Fruit fly (Drosophila melanogaster): ENCODE results near the gene Cp15.

The Cp15 gene

dm6 chr3L:8751262-8751661 is 23.0 kb downstream of the Cp15 start (continued):
- TF ChIP-seq Antp (GFP tag; optimal IDR thresholded peaks at IDR 0.05) (no peak), ind (GFP tag; optimal IDR thresholded peaks at IDR 0.05) (peak; percentile 44), CG11504 (tag; optimal IDR thresholded peaks at IDR 0.05) (peak; percentile 73), Atf3 (GFP tag; optimal IDR thresholded peaks at IDR 0.05) (peak; percentile 10), scrt (GFP tag; optimal IDR thresholded peaks at IDR 0.05) (peak; percentile 25), Myb (GFP tag; optimal IDR thresholded peaks at IDR 0.05) (no peak), ap (GFP tag; IDR thresholded peaks at IDR 0.05) (peak; percentile 52; the same call in 1 of the 2 replicates), psq (GFP tag; optimal IDR thresholded peaks at IDR 0.05) (no peak), Mad (GFP tag; optimal IDR thresholded peaks at IDR 0.05) (peak; percentile 2), dimm (GFP tag; IDR thresholded peaks at IDR 0.05) (no peak), onecut (GFP tag; IDR thresholded peaks at IDR 0.05) (peak; percentile 40; the same call in 1 of the 2 replicates), CG12391 (tag; optimal IDR thresholded peaks at IDR 0.05) (peak; percentile 64), CG17385 (GFP tag; optimal IDR thresholded peaks at IDR 0.05) (peak; percentile 36), odd (GFP tag; optimal IDR thresholded peaks at IDR 0.05) (peak; percentile 20), Sry-β (GFP tag; optimal IDR thresholded peaks at IDR 0.05) (no peak), CG4730 (GFP tag; IDR thresholded peaks at IDR 0.05) (peak; percentile 30; the same call in 1 of the 2 replicates), jing (GFP tag; optimal IDR thresholded peaks at IDR 0.05) (peak; percentile 2), CG15269 (tag; optimal IDR thresholded peaks at IDR 0.05) (peak; percentile 54), wor (GFP tag; IDR thresholded peaks at IDR 0.05) (peak; percentile 68), CG6683 (GFP tag; optimal IDR thresholded peaks at IDR 0.05) (no peak), az2 (GFP tag; optimal IDR thresholded peaks at IDR 0.05) (peak; percentile 61), gt (GFP tag; IDR thresholded peaks at IDR 0.05) (no peak), CG14014 (GFP tag; IDR thresholded peaks at IDR 0.05) (0 out of 2 replicates have a peak, but pooled peaks have one; percentile 23), Chrac-16 (GFP tag; optimal IDR thresholded peaks at IDR 0.05) (peak; percentile 9), D19B (GFP tag; optimal IDR thresholded peaks at IDR 0.05) (no peak), lbe (GFP tag; optimal IDR thresholded peaks at IDR 0.05) (no peak), CG33213 (GFP tag; optimal IDR thresholded peaks at IDR 0.05) (no peak), CG13424 (tag; optimal IDR thresholded peaks at IDR 0.05) (peak; percentile 61), CG3995 (GFP tag; optimal IDR thresholded peaks at IDR 0.05) (no peak), HmgZ (tag; optimal IDR thresholded peaks at IDR 0.05) (no peak), zfh2 (GFP tag; optimal IDR thresholded peaks at IDR 0.05) (no peak), CG14965 (GFP tag; optimal IDR thresholded peaks at IDR 0.05; ENCODE audit: borderline replicate concordance) (no peak), CoRest (tag; optimal IDR thresholded peaks at IDR 0.05) (peak; percentile 53), CG12659 (GFP tag; optimal IDR thresholded peaks at IDR 0.05) (peak; percentile 41), CG10565 (GFP tag; optimal IDR thresholded peaks at IDR 0.05) (no peak), ash1 (GFP tag; optimal IDR thresholded peaks at IDR 0.05) (no peak), schlank (tag; optimal IDR thresholded peaks at IDR 0.05) (no peak), cas (GFP tag; IDR thresholded peaks at IDR 0.05) (no peak), CG1647 (GFP tag; optimal IDR thresholded peaks at IDR 0.05) (no peak), E2f1 (GFP tag; IDR thresholded peaks at IDR 0.05) (0 out of 2 replicates have a peak, but pooled peaks have one; percentile 18), Dfd (GFP tag; optimal IDR thresholded peaks at IDR 0.05) (no peak), CG11093 (GFP tag; IDR thresholded peaks at IDR 0.05) (peak; percentile 67; the same call in 2 of the 3 replicates), Ssrp (tag; optimal IDR thresholded peaks at IDR 0.05) (peak; percentile 65), CG32767 (GFP tag; IDR thresholded peaks at IDR 0.05) (0 out of 2 replicates have a peak, but pooled peaks have one; percentile 19), nmo (GFP tag; optimal IDR thresholded peaks at IDR 0.05) (peak; percentile 66), Taf1 (GFP tag; IDR thresholded peaks at IDR 0.05) (no peak), CG10543 (GFP tag; optimal IDR thresholded peaks at IDR 0.05) (no peak), pb (GFP tag; optimal IDR thresholded peaks at IDR 0.05) (peak; percentile 24), CG9817 (tag; optimal IDR thresholded peaks at IDR 0.05) (no peak), Atf6 (GFP tag; IDR thresholded peaks at IDR 0.05) (peak; percentile 22; the same call in 1 of the 2 replicates), CG2875 (GFP tag; optimal IDR thresholded peaks at IDR 0.05) (peak; percentile 58)

Data from whole organism, embryonic.